Fruit fly (Drosophila melanogaster) whole organism: ENCODE data around the gene SmydA-8.

ENCODE experiments used
- CG8478 ChIP-seq: fragments of >200 bp; optimal IDR thresholded peaks from 2 replicates; lab custom pipeline; 2018; ENCODE audit warnings: inconsistent platforms
- Dll ChIP-seq: fragments of >200 bp; optimal IDR thresholded peaks from 2 replicates; lab custom pipeline; 2017
- pan ChIP-seq: fragments of >200 bp; optimal IDR thresholded peaks from 2 replicates; lab custom pipeline; 2017
- psq ChIP-seq: fragments of >200 bp; optimal IDR thresholded peaks from 2 replicates; lab custom pipeline; 2017

DNA sequence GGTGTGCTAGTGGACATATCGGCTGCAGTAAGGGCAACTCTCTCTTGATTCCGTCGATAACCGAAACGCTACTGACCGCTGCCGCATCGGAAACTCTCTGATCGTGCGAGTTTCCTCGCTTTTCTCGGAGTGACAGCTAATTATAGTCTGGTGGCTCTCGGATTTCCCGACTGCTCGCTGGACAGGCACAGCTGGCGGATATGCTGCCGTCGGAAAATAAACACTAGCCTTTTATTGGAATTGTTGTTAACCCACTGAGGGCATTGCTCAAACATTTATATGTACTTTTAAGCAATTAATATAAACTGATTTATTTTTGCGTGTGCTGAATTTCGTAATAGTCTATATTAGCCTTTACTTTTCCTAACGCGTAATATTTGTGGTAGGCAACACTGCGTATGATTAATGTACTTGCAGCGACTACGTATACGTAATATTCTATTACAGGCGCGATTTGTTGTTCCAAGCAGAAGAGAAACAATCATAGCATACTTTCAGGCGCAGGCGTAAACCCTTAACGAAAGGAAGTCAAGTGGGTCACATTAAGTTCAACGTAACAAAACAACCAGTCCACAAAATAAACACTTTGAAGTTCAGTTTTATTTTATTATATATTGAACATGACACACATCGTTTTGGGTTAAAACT is at the start of gene SmydA-8:
- TF ChIP-seq psq (lab: Kevin White, UChicago): no peak
- TF ChIP-seq pan (lab: Kevin White, UChicago): no peak
- no peak for TF ChIP-seq CG8478 (lab: Kevin White, UChicago)
- TF ChIP-seq Dll: no peak
